Fruit fly (Drosophila melanogaster): ENCODE data around the gene CG13040.

DNA sequence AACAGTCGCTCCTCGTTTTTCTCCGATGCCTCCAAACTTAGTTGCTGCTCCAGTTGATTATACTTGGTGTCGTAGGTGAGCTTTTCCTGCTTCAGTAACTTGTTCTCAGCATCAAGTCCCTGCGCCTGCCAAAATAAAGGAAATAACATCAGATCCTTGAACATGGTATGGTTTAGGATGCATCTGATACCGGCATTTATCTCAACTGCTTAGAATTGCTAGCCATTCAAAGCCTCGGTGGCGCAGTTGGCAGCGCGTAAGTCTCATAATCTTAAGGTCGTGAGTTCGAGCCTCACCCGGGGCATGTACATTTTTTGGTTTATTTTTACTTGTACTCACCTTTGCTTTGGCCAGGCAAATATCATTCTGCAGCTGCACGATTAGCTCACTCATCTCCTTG, 23.1 kb upstream of the CG13040 start:
- TF ChIP-seq CG32121 (GFP tag; IDR thresholded peaks at IDR 0.05) = no peak
- no peak for TF ChIP-seq Pif1A (GFP tag; optimal IDR thresholded peaks at IDR 0.05)
- no peak for TF ChIP-seq CG10348 (GFP tag; IDR thresholded peaks at IDR 0.05)
- TF ChIP-seq fd96Ca (GFP tag; IDR thresholded peaks at IDR 0.05) = no peak
- no peak for TF ChIP-seq D1 (tag; optimal IDR thresholded peaks at IDR 0.05)
- no peak for TF ChIP-seq CG13204 (GFP tag; optimal IDR thresholded peaks at IDR 0.05)
- TF ChIP-seq EcR (GFP tag; optimal IDR thresholded peaks at IDR 0.05) = no peak
- no peak for TF ChIP-seq CG14655 (GFP tag; optimal IDR thresholded peaks at IDR 0.05)

Measured in whole organism, pupa.